Worm (Caenorhabditis elegans): ENCODE measurements around the gene lys-5.

lys-5 gene

DNA sequence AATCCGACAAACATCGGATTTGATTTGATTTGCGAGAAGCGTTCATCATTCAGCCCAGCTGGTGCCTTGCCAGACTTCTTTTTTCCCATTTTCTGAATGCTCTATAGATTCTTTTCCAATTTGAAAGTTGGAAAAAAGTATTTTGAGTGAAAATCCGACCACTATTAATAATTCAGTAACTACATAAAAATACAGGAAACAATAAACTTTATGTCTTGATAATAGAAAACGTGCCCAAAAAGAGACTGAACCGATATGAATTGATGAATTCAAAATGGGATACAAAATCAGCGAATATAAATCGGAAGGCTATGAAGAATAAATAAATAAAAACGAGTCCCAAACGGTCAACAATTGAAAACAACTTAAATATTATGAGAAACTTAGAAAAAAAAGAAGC, 6.4 kb upstream of the lys-5 start, which contains the start of gene F58B3.4:
TSS of gene F58B3.4 (minus strand) at position 101 of the 400 bp plus-strand sequence.
- TF ChIP-seq klf-2 (GFP tag; conservative IDR thresholded peaks at IDR 0.05): no peak
- no peak for TF ChIP-seq flt-1 (GFP tag; IDR thresholded peaks at IDR 0.05)
- TF ChIP-seq cog-1 (tag; optimal IDR thresholded peaks at IDR 0.05): no peak
- no peak for TF ChIP-seq med-1 (GFP tag; optimal IDR thresholded peaks at IDR 0.05; ENCODE audit: insufficient read depth)
- no peak for TF ChIP-seq ztf-23 (GFP tag; IDR thresholded peaks at IDR 0.05)
- no peak for TF ChIP-seq ref-1 (GFP tag; conservative IDR thresholded peaks at IDR 0.05)

ce11 chrIV:11627847-11628246, 2.5 kb upstream of the lys-5 start, which contains the start of gene lys-6:
Gene lys-6, minus strand, starts transcription at chrIV:11627947.
- TF ChIP-seq ref-1 (GFP tag; conservative IDR thresholded peaks at IDR 0.05) (no peak), ztf-29 (GFP tag; IDR thresholded peaks at IDR 0.05) (no peak), T22C8.4 (GFP tag; IDR thresholded peaks at IDR 0.05) (no peak), cog-1 (tag; optimal IDR thresholded peaks at IDR 0.05) (no peak), tab-1 (GFP tag; IDR thresholded peaks at IDR 0.05) (no peak), ztf-23 (GFP tag; IDR thresholded peaks at IDR 0.05) (no peak), med-1 (GFP tag; optimal IDR thresholded peaks at IDR 0.05; ENCODE audit: insufficient read depth) (no peak), flt-1 (GFP tag; IDR thresholded peaks at IDR 0.05) (no peak), klf-2 (GFP tag; conservative IDR thresholded peaks at IDR 0.05) (no peak)

DNA sequence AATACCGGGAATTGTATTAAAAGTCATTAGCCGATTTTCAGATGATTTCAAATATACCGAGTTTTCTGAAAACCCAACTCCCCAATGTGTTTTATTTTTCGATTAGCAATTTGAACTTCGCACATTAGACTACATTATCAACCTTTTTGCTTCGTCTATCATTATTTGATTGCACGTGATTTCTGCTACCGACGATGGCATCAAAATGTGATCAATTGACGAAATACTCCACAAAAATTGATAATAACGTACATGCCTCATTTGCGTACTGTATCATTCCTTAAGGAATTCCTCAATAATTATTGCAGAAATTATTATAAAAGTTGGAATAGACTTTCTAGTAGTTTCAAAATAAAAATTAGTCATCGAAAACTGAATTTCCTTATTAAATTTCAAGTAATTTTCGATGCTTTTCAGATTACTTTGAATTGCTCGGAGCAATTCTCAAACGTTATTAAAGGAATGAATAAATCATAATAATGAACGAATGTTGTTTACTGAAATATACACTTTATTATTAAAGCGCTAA, 1.6 kb downstream of the lys-5 start:
- TF ChIP-seq flt-1 (GFP tag; IDR thresholded peaks at IDR 0.05): no peak
- no peak for TF ChIP-seq ztf-23 (GFP tag; IDR thresholded peaks at IDR 0.05)
- TF ChIP-seq T22C8.4 (GFP tag; IDR thresholded peaks at IDR 0.05): no peak
- no peak for TF ChIP-seq cog-1 (tag; optimal IDR thresholded peaks at IDR 0.05)
- no peak for TF ChIP-seq ref-1 (GFP tag; conservative IDR thresholded peaks at IDR 0.05)
- no peak for TF ChIP-seq med-1 (GFP tag; optimal IDR thresholded peaks at IDR 0.05; ENCODE audit: insufficient read depth)
- TF ChIP-seq ztf-29 (GFP tag; IDR thresholded peaks at IDR 0.05): no peak
- no peak for TF ChIP-seq klf-2 (GFP tag; conservative IDR thresholded peaks at IDR 0.05)
- TF ChIP-seq tab-1 (GFP tag; IDR thresholded peaks at IDR 0.05): no peak

ce11 chrIV:11623060-11623459, 2.3 kb downstream of the lys-5 start, which contains the start of gene lys-4:
Gene lys-4, minus strand, starts transcription at chrIV:11623174.
- no peak for TF ChIP-seq ref-1 (GFP tag; conservative IDR thresholded peaks at IDR 0.05)
- TF ChIP-seq tab-1 (GFP tag; IDR thresholded peaks at IDR 0.05): no peak
- no peak for TF ChIP-seq flt-1 (GFP tag; IDR thresholded peaks at IDR 0.05)
- TF ChIP-seq med-1 (GFP tag; optimal IDR thresholded peaks at IDR 0.05; ENCODE audit: insufficient read depth): no peak
- no peak for TF ChIP-seq cog-1 (tag; optimal IDR thresholded peaks at IDR 0.05)
- no peak for TF ChIP-seq T22C8.4 (GFP tag; IDR thresholded peaks at IDR 0.05)
- TF ChIP-seq ztf-23 (GFP tag; IDR thresholded peaks at IDR 0.05): no peak
- TF ChIP-seq ztf-29 (GFP tag; IDR thresholded peaks at IDR 0.05): no peak
- no peak for TF ChIP-seq klf-2 (GFP tag; conservative IDR thresholded peaks at IDR 0.05)

DNA sequence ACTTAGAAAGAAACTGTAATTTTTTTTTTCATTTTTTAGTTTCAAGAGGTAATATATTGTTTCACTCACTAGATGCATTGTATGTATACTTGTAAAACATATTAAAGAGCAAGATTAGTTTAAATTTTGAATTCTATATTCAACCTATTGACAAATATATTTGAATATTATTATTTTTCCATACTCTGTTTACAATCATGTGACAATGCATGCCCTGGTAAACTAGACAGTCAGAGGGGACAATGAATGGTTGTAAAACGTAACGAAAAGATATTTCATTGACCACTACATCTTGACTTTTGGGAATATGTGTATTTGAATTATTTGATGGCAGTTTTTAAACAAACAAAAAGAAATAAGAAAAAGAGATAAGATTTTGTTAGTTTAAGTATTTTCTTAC, 3.0 kb downstream of the lys-5 start:
- TF ChIP-seq klf-2 (GFP tag; conservative IDR thresholded peaks at IDR 0.05) (no peak), ref-1 (GFP tag; conservative IDR thresholded peaks at IDR 0.05) (no peak), cog-1 (tag; optimal IDR thresholded peaks at IDR 0.05) (no peak), ztf-29 (GFP tag; IDR thresholded peaks at IDR 0.05) (no peak), med-1 (GFP tag; optimal IDR thresholded peaks at IDR 0.05; ENCODE audit: insufficient read depth) (no peak), ztf-23 (GFP tag; IDR thresholded peaks at IDR 0.05) (no peak), tab-1 (GFP tag; IDR thresholded peaks at IDR 0.05) (no peak), flt-1 (GFP tag; IDR thresholded peaks at IDR 0.05) (no peak)

ce11 chrIV:11620909-11621308, 4.5 kb downstream of the lys-5 start, which contains the start of gene dsl-5:
Gene dsl-5, minus strand, starts transcription at chrIV:11621009.
- no peak for TF ChIP-seq flt-1 (GFP tag; IDR thresholded peaks at IDR 0.05)
- TF ChIP-seq ztf-23 (GFP tag; IDR thresholded peaks at IDR 0.05): no peak
- TF ChIP-seq med-1 (GFP tag; optimal IDR thresholded peaks at IDR 0.05; ENCODE audit: insufficient read depth): no peak
- no peak for TF ChIP-seq cog-1 (tag; optimal IDR thresholded peaks at IDR 0.05)
- no peak for TF ChIP-seq tab-1 (GFP tag; IDR thresholded peaks at IDR 0.05)
- no peak for TF ChIP-seq klf-2 (GFP tag; conservative IDR thresholded peaks at IDR 0.05)
- no peak for TF ChIP-seq T22C8.4 (GFP tag; IDR thresholded peaks at IDR 0.05)
- no peak for TF ChIP-seq ref-1 (GFP tag; conservative IDR thresholded peaks at IDR 0.05)
- no peak for TF ChIP-seq ztf-29 (GFP tag; IDR thresholded peaks at IDR 0.05)

DNA sequence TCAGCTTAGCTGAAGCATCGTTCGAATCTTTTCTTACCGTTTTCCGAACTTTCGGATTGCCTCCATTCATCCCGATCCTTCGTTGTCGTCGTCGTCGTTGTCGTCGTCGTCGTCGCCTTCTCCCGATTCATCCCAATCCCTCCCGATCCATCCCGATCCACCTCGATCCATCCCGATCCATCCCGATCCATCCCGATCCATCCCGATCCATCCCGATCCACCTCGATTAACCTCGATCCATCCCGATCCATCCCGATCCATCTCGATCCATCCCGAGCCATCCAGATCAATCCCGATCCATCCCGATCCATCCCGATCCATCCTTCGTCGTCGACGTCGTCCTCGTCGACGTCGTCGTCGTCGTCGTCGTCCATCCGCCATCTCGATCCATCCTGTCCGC, 8.8 kb downstream of the lys-5 start:
- TF ChIP-seq ztf-29 (GFP tag; IDR thresholded peaks at IDR 0.05): 0 out of 2 replicates have a peak, but pooled peaks have one; percentile 21

- TF ChIP-seq ztf-29 (GFP tag; IDR thresholded peaks at IDR 0.05) (no peak), ref-1 (GFP tag; conservative IDR thresholded peaks at IDR 0.05) (no peak), flt-1 (GFP tag; IDR thresholded peaks at IDR 0.05) (peak; percentile 64; the same call in 1 of the 2 replicates), tab-1 (GFP tag; IDR thresholded peaks at IDR 0.05) (0 out of 2 replicates have a peak, but pooled peaks have one; percentile 36), med-1 (GFP tag; optimal IDR thresholded peaks at IDR 0.05; ENCODE audit: insufficient read depth) (peak; percentile 56), ztf-23 (GFP tag; IDR thresholded peaks at IDR 0.05) (peak; percentile 71)
Observed at ce11 chrIV:11604909-11605308, 20.5 kb downstream of the lys-5 start, which contains the start of the genes ragc-1 and Y24F12A.1. Gene ragc-1, minus strand, starts transcription at chrIV:11604933. Gene Y24F12A.1, plus strand, starts transcription at chrIV:11605254.

- no peak for TF ChIP-seq ztf-23 (GFP tag; IDR thresholded peaks at IDR 0.05)
- TF ChIP-seq klf-2 (GFP tag; conservative IDR thresholded peaks at IDR 0.05): no peak
- TF ChIP-seq T22C8.4 (GFP tag; IDR thresholded peaks at IDR 0.05): no peak
- no peak for TF ChIP-seq tab-1 (GFP tag; IDR thresholded peaks at IDR 0.05)
- no peak for TF ChIP-seq ref-1 (GFP tag; conservative IDR thresholded peaks at IDR 0.05)
- no peak for TF ChIP-seq flt-1 (GFP tag; IDR thresholded peaks at IDR 0.05)
- no peak for TF ChIP-seq ztf-29 (GFP tag; IDR thresholded peaks at IDR 0.05)
- no peak for TF ChIP-seq cog-1 (tag; optimal IDR thresholded peaks at IDR 0.05)
- no peak for TF ChIP-seq med-1 (GFP tag; optimal IDR thresholded peaks at IDR 0.05; ENCODE audit: insufficient read depth)
Observed at ce11 chrIV:11603265-11603840, 22.0 kb downstream of the lys-5 start.
